Fruit fly (Drosophila melanogaster): ENCODE data around the gene CG33270.

Gene CG33270

DNA sequence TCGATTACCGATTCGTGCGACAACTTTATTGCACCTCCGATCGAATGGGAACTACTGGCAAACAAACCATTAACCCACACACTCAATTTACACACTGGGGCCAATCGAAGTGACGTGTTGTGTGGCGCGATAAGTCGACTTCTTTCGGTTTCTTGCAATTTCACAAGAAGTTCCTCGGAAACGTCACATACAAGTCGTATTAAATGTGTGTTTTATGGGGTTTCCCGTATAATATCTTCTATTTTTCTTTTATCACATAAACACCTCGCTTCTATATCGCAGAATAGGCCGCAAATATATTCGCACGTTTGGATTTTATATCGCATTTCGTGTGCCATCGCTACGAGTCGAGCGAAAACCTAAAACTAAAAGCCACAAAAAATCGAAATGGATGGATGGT lies 48.7 kb downstream of the CG33270 start:
- TF ChIP-seq exex (tag; optimal IDR thresholded peaks at IDR 0.05) (peak; percentile 43), dmrt99B (tag; optimal IDR thresholded peaks at IDR 0.05) (no peak), p53 (GFP tag; optimal IDR thresholded peaks at IDR 0.05) (no peak), sug (tag; optimal IDR thresholded peaks at IDR 0.05) (peak; percentile 1), CG15514 (GFP tag; optimal IDR thresholded peaks at IDR 0.05) (no peak), CG30403 (GFP tag; optimal IDR thresholded peaks at IDR 0.05) (no peak)

dm6 chr3L:11528397-11528923 lies 50.0 kb downstream of the CG33270 start:
- peak; percentile 5 for TF ChIP-seq CG7556 (GFP tag; optimal IDR thresholded peaks at IDR 0.05)
- no peak for TF ChIP-seq ac (GFP tag; optimal IDR thresholded peaks at IDR 0.05)
- no peak for TF ChIP-seq pan (optimal IDR thresholded peaks at IDR 0.05)
- TF ChIP-seq pan (GFP tag; optimal IDR thresholded peaks at IDR 0.05 in 1 of 2, IDR thresholded peaks at IDR 0.05 in 1 of 2) = peak in 1 of 2 experiments; percentile 37
- TF ChIP-seq sug (tag; optimal IDR thresholded peaks at IDR 0.05) = peak; percentile 61
- TF ChIP-seq CG13424 (tag; optimal IDR thresholded peaks at IDR 0.05) = peak; percentile 14
- peak; percentile 51 for TF ChIP-seq CG6765 (GFP tag; optimal IDR thresholded peaks at IDR 0.05)
- TF ChIP-seq chinmo (GFP tag; IDR thresholded peaks at IDR 0.05; ENCODE audit: partially characterized antibody) = 0 out of 4 replicates have a peak, but pooled peaks have one; percentile 66
- no peak for TF ChIP-seq CG8290 (GFP tag; optimal IDR thresholded peaks at IDR 0.05)
- peak in 1 of 2 experiments; percentile 21 for TF ChIP-seq CG8290 (tag; optimal IDR thresholded peaks at IDR 0.05)
- TF ChIP-seq exex (tag; optimal IDR thresholded peaks at IDR 0.05) = peak; percentile 73
- TF ChIP-seq cato (GFP tag; optimal IDR thresholded peaks at IDR 0.05; ENCODE audit: borderline replicate concordance) = no peak
- peak; percentile 19 for TF ChIP-seq odd (GFP tag; optimal IDR thresholded peaks at IDR 0.05)
- TF ChIP-seq mirr (GFP tag; optimal IDR thresholded peaks at IDR 0.05) = peak; percentile 94
- TF ChIP-seq luna (GFP tag; optimal IDR thresholded peaks at IDR 0.05) = no peak
- no peak for TF ChIP-seq Kr (GFP tag; optimal IDR thresholded peaks at IDR 0.05)
- peak; percentile 40 for TF ChIP-seq CG34376 (GFP tag; optimal IDR thresholded peaks at IDR 0.05)
- TF ChIP-seq CG2678 (tag; optimal IDR thresholded peaks at IDR 0.05) = peak; percentile 65
- peak; percentile 23 for TF ChIP-seq caup (GFP tag; optimal IDR thresholded peaks at IDR 0.05; ENCODE audit: severe bottlenecking)
- TF ChIP-seq Meics (GFP tag; optimal IDR thresholded peaks at IDR 0.05) = peak; percentile 42
- TF ChIP-seq PHDP (tag; optimal IDR thresholded peaks at IDR 0.05) = peak; percentile 47
- TF ChIP-seq tgo (GFP tag; IDR thresholded peaks at IDR 0.05) = no peak
- no peak for TF ChIP-seq hkb (optimal IDR thresholded peaks at IDR 0.05)
- TF ChIP-seq hkb (GFP tag; IDR thresholded peaks at IDR 0.05) = 0 out of 2 replicates have a peak, but pooled peaks have one; percentile 35
- no peak for TF ChIP-seq D19A (tag; optimal IDR thresholded peaks at IDR 0.05)
- peak; percentile 1 for TF ChIP-seq CG17568 (GFP tag; optimal IDR thresholded peaks at IDR 0.05)
- TF ChIP-seq Dbx (GFP tag; IDR thresholded peaks at IDR 0.05) = 0 out of 3 replicates have a peak, but pooled peaks have one; percentile 16
- peak; percentile 13 for TF ChIP-seq CG17359 (tag; optimal IDR thresholded peaks at IDR 0.05)
- TF ChIP-seq sens (GFP tag) = peak; percentile 82
- 0 out of 3 replicates have a peak, but pooled peaks have one; percentile 4 for TF ChIP-seq zfh1 (GFP tag; IDR thresholded peaks at IDR 0.05)
- TF ChIP-seq maf-S (GFP tag; optimal IDR thresholded peaks at IDR 0.05) = no peak
- peak; percentile 73 for TF ChIP-seq CG7987 (GFP tag; optimal IDR thresholded peaks at IDR 0.05)
- TF ChIP-seq gem (tag; optimal IDR thresholded peaks at IDR 0.05) = peak; percentile 24
- peak; percentile 16 for TF ChIP-seq HmgZ (tag; optimal IDR thresholded peaks at IDR 0.05)
- peak in 1 of 2 experiments; percentile 43 for TF ChIP-seq Pdp1 (GFP tag; optimal IDR thresholded peaks at IDR 0.05)
- TF ChIP-seq ara (GFP tag; IDR thresholded peaks at IDR 0.05) = no peak
- TF ChIP-seq dysf (GFP tag; IDR thresholded peaks at IDR 0.05) = no peak
- TF ChIP-seq Med (GFP tag) = peak; percentile 32
- TF ChIP-seq Nf-YA (GFP tag; IDR thresholded peaks at IDR 0.05) = peak; percentile 16; the same call in 1 of the 2 replicates
- TF ChIP-seq CG4854 (GFP tag; optimal IDR thresholded peaks at IDR 0.05) = no peak
- TF ChIP-seq CG11456 (GFP tag; IDR thresholded peaks at IDR 0.05) = no peak
- no peak for TF ChIP-seq ab (GFP tag; optimal IDR thresholded peaks at IDR 0.05)
- TF ChIP-seq CG10209 (GFP tag; optimal IDR thresholded peaks at IDR 0.05) = peak; percentile 37
- no peak for TF ChIP-seq tna (GFP tag; IDR thresholded peaks at IDR 0.05; ENCODE audit: partially characterized antibody)

All from whole organism, embryonic.